Worm (Caenorhabditis elegans) whole organism, mixed stage, embryonic: ENCODE measurements around the gene R08D7.7.

ENCODE experiments used
- elt-3 ChIP-seq: fragments of 150-350 bp; optimal IDR thresholded peaks from 2 replicates; lab custom pipeline; 2014; ENCODE audit warnings: missing biosample characterization, missing genetic modification characterization
- lsy-2 ChIP-seq: fragments of 150-350 bp; optimal IDR thresholded peaks from 2 replicates; lab custom pipeline; 2014; ENCODE audit warnings: missing biosample characterization, missing genetic modification characterization
- mep-1 ChIP-seq: fragments of 150-350 bp; optimal IDR thresholded peaks from 2 replicates; lab custom pipeline; 2017; ENCODE audit warnings: missing biosample characterization, missing genetic modification reagents, missing genetic modification characterization, inconsistent platforms
- nhr-237 ChIP-seq: fragments of 150-350 bp; optimal IDR thresholded peaks from 2 replicates; lab custom pipeline; 2014; ENCODE audit warnings: missing biosample characterization, missing genetic modification characterization
- nhr-28 ChIP-seq: fragments of 150-350 bp; optimal IDR thresholded peaks from 2 replicates; lab custom pipeline; 2014; ENCODE audit warnings: missing biosample characterization, missing genetic modification characterization
- unc-120 ChIP-seq: sonication (generic microtip); optimal IDR thresholded peaks from 2 replicates; lab custom pipeline; 2017; ENCODE audit warnings: missing genetic modification characterization, missing compliant biosample characterization; ENCODE audit not compliant: poor library complexity, severe bottlenecking
- unc-39 ChIP-seq: fragments of 150-350 bp; optimal IDR thresholded peaks from 2 replicates; lab custom pipeline; 2014; ENCODE audit warnings: missing biosample characterization, missing genetic modification characterization

- TF ChIP-seq unc-120 (tag; lab: Kevin White, UChicago) (no peak), nhr-28 (tag; lab: Kevin White, UChicago) (no peak), lsy-2 (tag; lab: Kevin White, UChicago) (no peak), nhr-237 (tag; lab: Kevin White, UChicago) (no peak), mep-1 (tag; lab: Kevin White, UChicago) (no peak), elt-3 (tag; lab: Kevin White, UChicago) (no peak), unc-39 (tag; lab: Kevin White, UChicago) (no peak)
Measured at ce11 chrIII:8980892-8981291, 9.0 kb upstream of the R08D7.7 start.
